Worm (Caenorhabditis elegans): ENCODE data around the gene F21D9.8.
"Not testable (repeated sequence)": the region's sequence is repeated elsewhere in the genome, so short reads cannot be mapped to it uniquely, and the experiment has no call there.

The F21D9.8 gene

DNA sequence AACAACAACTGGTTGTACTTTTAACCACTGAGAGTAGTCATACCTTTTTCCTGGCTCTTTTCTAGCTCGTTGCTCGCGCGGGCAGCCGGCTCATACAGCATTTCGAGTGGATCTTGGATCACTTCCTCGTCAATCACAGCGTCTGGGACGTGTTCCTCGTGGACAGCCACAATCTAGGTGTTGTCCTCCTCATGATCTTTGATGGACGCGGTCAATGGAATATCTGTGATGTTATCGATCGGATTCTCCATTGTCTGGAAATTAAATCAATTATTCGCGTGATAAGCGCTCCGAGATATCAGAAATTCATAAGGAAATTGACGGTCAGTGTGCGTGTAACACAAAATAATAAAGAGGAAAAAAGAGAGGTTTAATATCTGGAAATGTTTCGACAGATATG, at the start of gene F21D9.8:
TSS of gene F21D9.8 (minus strand) at position 101 of the 400 bp plus-strand sequence.
- TF ChIP-seq ceh-88 (GFP tag; IDR thresholded peaks at IDR 0.05), result no peak

DNA sequence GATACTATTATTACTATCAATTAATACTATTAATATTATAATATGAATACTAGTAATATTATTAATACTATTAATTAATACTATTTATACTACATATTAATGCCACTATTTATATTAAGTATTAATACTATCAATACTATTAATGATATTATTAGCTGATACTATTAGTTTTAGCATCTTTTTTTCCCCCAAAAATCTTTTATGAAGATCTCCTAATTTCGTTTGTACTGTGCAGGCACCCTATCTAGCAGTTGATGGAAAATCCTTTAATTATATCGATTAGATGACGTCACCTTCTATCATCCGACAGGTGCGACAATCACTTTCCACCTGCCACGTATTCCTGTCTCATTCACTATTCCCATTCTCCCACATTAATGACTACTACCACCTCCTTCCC, 49.5 kb upstream of the F21D9.8 start, which contains the start of gene fbxb-65:
TSS of gene fbxb-65 (plus strand) at position 301 of the 400 bp plus-strand sequence.
- peak; percentile 61 for TF ChIP-seq hlh-4 (tag; optimal IDR thresholded peaks at IDR 0.05)
- TF ChIP-seq egl-13 (tag; optimal IDR thresholded peaks at IDR 0.05), result no peak

DNA sequence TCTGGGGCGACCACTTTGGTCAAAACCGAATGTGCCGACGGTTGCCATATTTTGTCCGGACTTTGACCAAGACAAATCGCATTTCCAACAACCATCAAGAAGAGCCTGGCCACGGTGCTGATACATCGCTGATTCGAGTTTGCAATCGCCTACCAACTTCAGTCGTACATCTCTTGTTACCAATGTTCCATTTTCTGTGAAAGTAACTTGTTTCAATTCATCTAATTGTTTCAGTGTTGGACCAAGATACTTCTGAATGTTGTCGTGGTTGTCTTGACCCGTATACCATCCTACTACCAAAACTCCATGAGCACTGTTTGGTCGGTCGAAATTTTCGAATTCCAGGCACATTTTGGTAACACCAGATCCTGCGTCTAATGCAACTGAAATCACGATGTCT, 45.6 kb upstream of the F21D9.8 start:
- TF ChIP-seq mep-1 (tag; optimal IDR thresholded peaks at IDR 0.05) (no peak), efl-1 (optimal IDR thresholded peaks at IDR 0.05) (no peak), efl-1 (GFP tag; optimal IDR thresholded peaks at IDR 0.05 in 1 of 2) (peak in 1 of 2 experiments; percentile 75)

DNA sequence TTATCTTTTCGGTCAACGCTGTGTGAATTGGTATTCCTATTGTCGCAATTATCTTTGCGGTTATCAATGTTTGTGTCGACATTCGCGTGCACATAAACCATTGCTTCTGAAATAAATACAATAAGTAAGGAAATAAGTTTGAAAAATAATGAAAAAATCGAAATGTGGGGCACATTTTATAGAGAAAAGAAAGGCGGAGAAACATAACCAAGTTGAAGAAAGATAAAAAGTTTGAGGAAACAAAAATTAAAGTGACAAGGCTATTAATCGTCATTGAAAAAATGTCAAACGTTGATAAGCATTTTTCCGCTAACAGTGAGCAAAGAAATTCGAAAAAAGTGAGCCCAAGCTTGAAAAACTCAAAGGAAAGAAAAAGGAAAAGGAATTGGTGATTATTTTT, 42.6 kb upstream of the F21D9.8 start, which contains the start of gene C43D7.4:
TSS of gene C43D7.4 (minus strand) at position 101 of the 400 bp plus-strand sequence.
- TF ChIP-seq dpl-1 (GFP tag; optimal IDR thresholded peaks at IDR 0.05), result no peak

DNA sequence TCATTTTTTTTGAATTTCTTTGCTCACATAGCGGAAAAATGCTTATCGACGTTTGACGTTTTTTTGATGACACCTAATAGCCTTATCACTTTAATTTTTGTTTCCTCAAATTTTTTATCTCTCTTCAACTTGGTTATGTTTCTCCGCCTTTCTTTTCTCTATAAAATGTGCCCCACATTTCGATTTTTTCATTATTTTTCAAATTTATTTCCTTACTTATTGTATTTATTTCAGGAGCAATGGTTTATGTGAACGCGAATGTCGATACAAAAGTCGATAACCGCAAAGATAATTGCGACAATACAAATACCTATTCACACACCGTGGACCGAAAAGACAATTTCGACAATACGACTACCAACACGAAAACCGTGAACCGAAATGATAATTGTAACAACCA, 40.6 kb upstream of the F21D9.8 start, which contains the start of gene sdz-6:
TSS of gene sdz-6 (plus strand) at position 229 of the 400 bp plus-strand sequence.
- TF ChIP-seq elt-2 (tag; optimal IDR thresholded peaks at IDR 0.05) (peak; percentile 25), skn-1 (tag; optimal IDR thresholded peaks at IDR 0.05) (no peak)

DNA sequence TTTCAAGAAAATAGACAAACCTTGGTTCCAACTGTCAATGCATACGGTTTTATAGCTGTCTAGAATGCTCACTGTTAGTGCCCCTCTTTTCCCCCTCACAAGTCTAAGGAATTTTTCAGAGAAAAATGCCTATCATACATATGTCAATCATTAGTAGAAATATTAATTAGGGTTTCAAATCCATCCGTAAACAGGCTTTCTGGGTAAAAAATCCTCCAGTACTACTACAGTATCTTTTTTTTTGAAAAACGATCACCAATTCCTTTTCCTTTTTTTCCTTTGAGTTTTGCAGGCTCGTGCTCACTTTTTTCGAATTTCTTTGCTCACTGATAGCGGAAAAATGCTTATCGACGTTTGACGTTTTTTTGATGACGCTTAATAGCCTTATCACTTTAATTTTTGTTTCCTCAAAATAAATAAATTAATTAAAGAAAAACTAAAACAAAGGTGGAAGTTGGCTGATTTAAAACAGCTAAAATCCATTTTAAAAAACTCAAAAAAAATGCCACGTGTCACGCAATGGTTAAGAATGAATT, 39.7 kb upstream of the F21D9.8 start, which contains the start of gene C43D7.7:
TSS of gene C43D7.7 (minus strand) at position 51 of the 536 bp plus-strand sequence.
- peak; percentile 69 for TF ChIP-seq elt-2 (tag; optimal IDR thresholded peaks at IDR 0.05)
- TF ChIP-seq lin-15B (tag; optimal IDR thresholded peaks at IDR 0.05), result no peak
- TF ChIP-seq blmp-1 (tag; optimal IDR thresholded peaks at IDR 0.05), result no peak
- TF ChIP-seq C16A3.4 (tag; optimal IDR thresholded peaks at IDR 0.05), result no peak
- TF ChIP-seq C34B4.2 (tag; optimal IDR thresholded peaks at IDR 0.05), result no peak
- TF ChIP-seq rnt-1 (tag; optimal IDR thresholded peaks at IDR 0.05), result no peak

DNA sequence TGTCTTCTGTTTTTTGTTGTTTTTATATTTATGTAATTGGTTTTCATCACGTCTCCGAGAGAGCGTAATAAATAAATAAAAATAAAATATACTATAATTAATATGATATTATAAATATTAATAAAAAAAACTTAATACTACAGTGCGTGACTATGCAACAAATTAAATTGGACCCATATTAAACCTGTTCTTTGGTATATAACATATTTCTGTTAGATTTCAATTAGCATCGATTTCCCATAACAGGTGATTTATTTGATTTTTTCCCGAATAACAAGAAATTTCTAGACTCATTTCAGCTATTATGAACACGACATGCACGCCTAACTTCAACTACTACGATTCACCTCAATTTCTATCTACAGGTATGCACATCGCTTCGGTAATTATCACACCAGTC, 37.3 kb upstream of the F21D9.8 start, which contains the start of gene srh-208:
TSS of gene srh-208 (plus strand) at position 301 of the 400 bp plus-strand sequence.
- not testable (repeated sequence) for TF ChIP-seq ces-1 (GFP tag; optimal IDR thresholded peaks at IDR 0.05); unc-98 (GFP tag; IDR thresholded peaks at IDR 0.05); unc-30 (tag; optimal IDR thresholded peaks at IDR 0.05)

DNA sequence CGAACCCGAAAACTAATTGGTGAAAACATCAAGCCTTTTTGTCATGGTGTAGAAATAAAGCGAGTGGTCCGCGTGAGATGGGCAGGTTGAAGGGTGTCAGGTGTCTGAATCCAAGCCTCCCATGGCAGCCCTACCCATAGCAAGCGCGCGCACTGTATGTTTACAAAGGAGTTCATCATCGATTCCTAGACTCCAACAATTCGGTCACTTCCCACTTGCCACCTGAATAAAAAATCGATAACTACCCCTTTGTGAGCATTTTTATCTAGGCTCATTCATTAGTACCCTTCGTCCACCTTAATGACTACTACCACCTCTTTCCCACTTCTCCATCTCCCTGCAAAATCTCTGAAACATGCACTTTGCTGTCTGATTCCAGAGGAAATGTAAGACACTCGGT, 33.2 kb upstream of the F21D9.8 start, which contains the start of gene fbxb-64:
TSS of gene fbxb-64 (plus strand) at position 301 of the 400 bp plus-strand sequence.
- TF ChIP-seq hlh-17 (GFP tag; optimal IDR thresholded peaks at IDR 0.05; ENCODE audit: borderline replicate concordance) (no peak), fos-1 (tag; optimal IDR thresholded peaks at IDR 0.05) (no peak), elt-2 (tag; optimal IDR thresholded peaks at IDR 0.05) (no peak), nhr-90 (tag; optimal IDR thresholded peaks at IDR 0.05; ENCODE audit: poor library complexity) (no peak)

DNA sequence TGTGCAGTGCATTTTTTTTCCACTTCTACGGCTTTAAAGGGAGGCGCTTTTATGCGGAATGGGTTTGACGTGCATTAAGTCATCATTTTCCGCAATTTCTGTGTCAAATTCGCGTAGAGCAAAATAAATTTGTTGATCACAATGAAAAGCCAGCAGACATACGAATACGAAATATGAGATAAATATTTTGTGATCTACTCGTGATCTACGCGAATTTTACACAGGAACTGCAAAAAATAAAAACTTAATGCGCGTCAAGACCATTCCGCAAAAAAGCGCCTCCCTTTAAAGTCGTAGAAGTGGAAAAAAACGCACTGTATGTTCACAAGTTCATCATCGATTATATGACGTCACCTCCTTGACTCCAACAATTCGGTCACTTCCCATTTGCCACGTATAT, 31.6 kb upstream of the F21D9.8 start, which contains the start of gene C43D7.8:
TSS of gene C43D7.8 (minus strand) at position 101 of the 400 bp plus-strand sequence.
- TF ChIP-seq ztf-11 (tag; optimal IDR thresholded peaks at IDR 0.05), result no peak

DNA sequence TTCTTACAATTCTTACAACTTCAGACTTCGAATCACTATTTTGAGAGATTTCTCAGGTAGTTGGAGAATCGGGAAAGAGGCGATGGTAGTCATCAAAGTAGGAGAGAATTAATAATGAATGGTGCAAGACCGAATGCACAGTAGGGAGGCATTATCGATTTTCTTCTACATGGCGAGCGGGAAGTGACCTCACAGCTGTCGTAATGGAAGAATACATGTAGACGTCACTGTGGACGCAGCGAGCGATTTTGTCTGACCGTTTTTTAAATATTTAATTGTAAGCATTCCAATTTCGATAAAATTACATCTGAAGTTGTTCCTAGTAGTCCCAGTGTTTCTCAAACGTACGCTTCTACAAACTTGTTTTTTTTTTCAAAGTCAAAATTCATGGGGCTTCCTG, 29.8 kb upstream of the F21D9.8 start, which contains the start of gene F55C9.11:
TSS of gene F55C9.11 (minus strand) at position 101 of the 400 bp plus-strand sequence.
- TF ChIP-seq nhr-237 (tag; optimal IDR thresholded peaks at IDR 0.05), result no peak
- TF ChIP-seq hlh-17 (GFP tag; optimal IDR thresholded peaks at IDR 0.05; ENCODE audit: borderline replicate concordance), result no peak
- TF ChIP-seq efl-1 (optimal IDR thresholded peaks at IDR 0.05), result no peak
- TF ChIP-seq efl-1 (GFP tag; optimal IDR thresholded peaks at IDR 0.05 in 1 of 2), result peak in 1 of 2 experiments; percentile 77
- TF ChIP-seq ceh-82 (tag; optimal IDR thresholded peaks at IDR 0.05), result no peak
- no peak for TF ChIP-seq ceh-8 (GFP tag; optimal IDR thresholded peaks at IDR 0.05)
- no peak for TF ChIP-seq fkh-8 (tag; optimal IDR thresholded peaks at IDR 0.05)
- no peak for TF ChIP-seq nhr-71 (tag; optimal IDR thresholded peaks at IDR 0.05)
